Worm (Caenorhabditis elegans): ENCODE results near the gene C03B1.4.
A peak's percentile ranks its signal among the peaks of the same experiment; 100 is the strongest.

The C03B1.4 gene

ce11 chrX:6355030-6355635 is 9.2 kb upstream of the C03B1.4 start, which contains the start of gene C03B1.5:
TSS of gene C03B1.5 (plus strand) at chrX:6355585.
- TF ChIP-seq mdl-1 (tag; optimal IDR thresholded peaks at IDR 0.05), result no peak
- TF ChIP-seq efl-1 (optimal IDR thresholded peaks at IDR 0.05), result no peak
- TF ChIP-seq efl-1 (GFP tag; optimal IDR thresholded peaks at IDR 0.05 in 1 of 2), result peak in 1 of 2 experiments; percentile 91
- TF ChIP-seq elt-2 (tag; optimal IDR thresholded peaks at IDR 0.05), result peak; percentile 15
- no peak for TF ChIP-seq sptf-1 (tag; optimal IDR thresholded peaks at IDR 0.05)

ce11 chrX:6357772-6358171 is 6.5 kb upstream of the C03B1.4 start, which contains the start of gene C03B1.10:
TSS of gene C03B1.10 (minus strand) at chrX:6357872.
- no peak for TF ChIP-seq dpl-1 (GFP tag; optimal IDR thresholded peaks at IDR 0.05)
- no peak for TF ChIP-seq skn-1 (tag; optimal IDR thresholded peaks at IDR 0.05)
- TF ChIP-seq nhr-85 (tag), result no peak
- TF ChIP-seq aha-1 (tag; optimal IDR thresholded peaks at IDR 0.05), result no peak
- no peak for TF ChIP-seq isw-1 (GFP tag; IDR thresholded peaks at IDR 0.05)
- TF ChIP-seq nhr-28 (tag; optimal IDR thresholded peaks at IDR 0.05), result no peak
- TF ChIP-seq elt-3 (tag; optimal IDR thresholded peaks at IDR 0.05), result no peak
- TF ChIP-seq sox-4 (tag; optimal IDR thresholded peaks at IDR 0.05), result no peak
- TF ChIP-seq snu-23 (GFP tag; optimal IDR thresholded peaks at IDR 0.05), result no peak
- TF ChIP-seq vab-15 (tag; optimal IDR thresholded peaks at IDR 0.05), result no peak
- TF ChIP-seq zag-1 (tag; optimal IDR thresholded peaks at IDR 0.05), result no peak
- no peak for TF ChIP-seq ceh-82 (tag; optimal IDR thresholded peaks at IDR 0.05)
- no peak for TF ChIP-seq lin-14 (GFP tag; optimal IDR thresholded peaks at IDR 0.05)
- TF ChIP-seq ceh-88 (GFP tag; IDR thresholded peaks at IDR 0.05), result no peak
- TF ChIP-seq lin-15B (tag; optimal IDR thresholded peaks at IDR 0.05), result no peak
- TF ChIP-seq nhr-71 (tag; optimal IDR thresholded peaks at IDR 0.05), result no peak
- no peak for TF ChIP-seq nhr-11 (tag; optimal IDR thresholded peaks at IDR 0.05)

ce11 chrX:6360077-6360476 is 4.2 kb upstream of the C03B1.4 start:
- no peak for TF ChIP-seq egl-27 (tag; optimal IDR thresholded peaks at IDR 0.05)
- TF ChIP-seq tbx-2 (tag; optimal IDR thresholded peaks at IDR 0.05), result no peak
- TF ChIP-seq irx-1 (tag; optimal IDR thresholded peaks at IDR 0.05), result no peak

ce11 chrX:6360658-6361057 is 3.6 kb upstream of the C03B1.4 start, which contains the start of gene C03B1.14:
TSS of gene C03B1.14 (minus strand) at chrX:6360758.
- no peak for TF ChIP-seq nhr-237 (tag; optimal IDR thresholded peaks at IDR 0.05)
- no peak for TF ChIP-seq egl-27 (tag; optimal IDR thresholded peaks at IDR 0.05)
- TF ChIP-seq C34B4.2 (tag; optimal IDR thresholded peaks at IDR 0.05), result no peak
- no peak for TF ChIP-seq pag-3 (tag; optimal IDR thresholded peaks at IDR 0.05; ENCODE audit: borderline replicate concordance, insufficient read depth)
- TF ChIP-seq mdl-1 (tag; optimal IDR thresholded peaks at IDR 0.05), result no peak
- no peak for TF ChIP-seq zag-1 (tag; optimal IDR thresholded peaks at IDR 0.05)
- TF ChIP-seq ceh-88 (GFP tag; IDR thresholded peaks at IDR 0.05), result no peak
- no peak for TF ChIP-seq efl-3 (GFP tag; optimal IDR thresholded peaks at IDR 0.05)
- TF ChIP-seq egl-13 (tag; optimal IDR thresholded peaks at IDR 0.05), result no peak
- no peak for TF ChIP-seq C16A3.4 (tag; optimal IDR thresholded peaks at IDR 0.05)
- TF ChIP-seq lir-3 (tag; optimal IDR thresholded peaks at IDR 0.05; ENCODE audit: poor library complexity), result no peak

ce11 chrX:6365715-6366114 is 1.4 kb downstream of the C03B1.4 start, which contains the start of gene C03B1.3:
TSS of gene C03B1.3 (plus strand) at chrX:6366015.
- TF ChIP-seq mep-1 (tag; optimal IDR thresholded peaks at IDR 0.05) (no peak), zip-4 (GFP tag; optimal IDR thresholded peaks at IDR 0.05) (no peak), unc-30 (tag; optimal IDR thresholded peaks at IDR 0.05) (no peak), nhr-84 (tag; optimal IDR thresholded peaks at IDR 0.05) (no peak), ztf-11 (tag; optimal IDR thresholded peaks at IDR 0.05) (no peak), tbx-2 (tag; optimal IDR thresholded peaks at IDR 0.05) (no peak), nhr-19 (GFP tag; conservative IDR thresholded peaks at IDR 0.05) (no peak), nhr-11 (tag; optimal IDR thresholded peaks at IDR 0.05) (no peak), pag-3 (tag; optimal IDR thresholded peaks at IDR 0.05; ENCODE audit: borderline replicate concordance, insufficient read depth) (no peak), ces-1 (GFP tag; optimal IDR thresholded peaks at IDR 0.05) (no peak), nhr-90 (tag; optimal IDR thresholded peaks at IDR 0.05; ENCODE audit: poor library complexity) (no peak), nhr-76 (tag; optimal IDR thresholded peaks at IDR 0.05) (no peak), C34B4.2 (tag; optimal IDR thresholded peaks at IDR 0.05) (no peak), xbp-1 (tag; optimal IDR thresholded peaks at IDR 0.05) (no peak)
